Worm (Caenorhabditis elegans): Measurements from ENCODE around the gene Y67D8B.3.
"Not testable (repeated sequence)": the region's sequence is repeated elsewhere in the genome, so short reads cannot be mapped to it uniquely, and the experiment has no call there.

DNA sequence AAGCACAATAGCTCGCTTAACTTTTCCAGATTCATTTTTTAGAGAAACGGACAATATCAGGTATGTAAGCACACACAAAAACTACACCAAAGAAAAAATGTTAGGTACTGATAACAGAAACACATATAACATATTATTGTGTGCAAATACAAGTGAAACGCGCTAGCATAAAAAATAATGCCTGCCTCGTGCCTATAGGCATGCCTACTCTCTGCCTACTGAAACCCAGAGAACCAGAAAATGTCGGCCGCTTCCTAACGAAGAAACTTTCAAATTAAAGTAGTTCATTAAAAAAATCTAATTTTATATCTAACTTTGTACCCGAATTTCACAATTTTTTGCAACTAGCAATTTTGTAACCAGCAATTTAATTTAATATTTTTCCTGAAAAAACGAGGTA, 29.5 kb downstream of the Y67D8B.3 start, which contains the start of gene Y67D8B.1:
- not testable (repeated sequence) for TF ChIP-seq dao-5, him-1, W03F9.2 (tag; optimal IDR thresholded peaks at IDR 0.05)
